Worm (Caenorhabditis elegans): Measurements from ENCODE around the gene rpn-3.

DNA sequence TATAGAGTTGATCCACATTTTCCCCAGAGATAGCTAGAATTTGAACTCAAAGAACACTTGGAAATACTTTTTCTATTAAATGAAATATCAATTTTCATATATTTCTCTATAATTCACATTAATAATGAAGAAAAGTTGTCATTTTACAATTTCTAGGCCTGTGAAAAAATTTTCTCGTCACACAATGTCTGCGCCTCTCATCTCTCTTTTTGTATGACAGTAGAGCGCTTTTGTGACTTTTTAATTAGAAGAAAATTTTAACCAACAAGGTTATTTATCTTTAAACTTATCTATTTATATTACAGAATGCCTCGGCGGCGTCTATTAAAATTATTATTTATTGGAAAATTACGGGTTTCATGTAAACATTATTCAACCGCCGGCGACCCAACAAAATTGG lies 18.1 kb upstream of the rpn-3 start, which contains the start of gene ZK1236.1:
- TF ChIP-seq ceh-6 (GFP tag; optimal IDR thresholded peaks at IDR 0.05): no peak
- TF ChIP-seq elt-2 (tag; optimal IDR thresholded peaks at IDR 0.05): no peak
